Worm (Caenorhabditis elegans) whole organism, late embryonic: ENCODE data around the gene R03H10.6.

ENCODE experiments used
- C08G9.2 ChIP-seq: sonication (generic microtip); optimal IDR thresholded peaks from 2 replicates; lab custom pipeline; 2016; ENCODE audit warnings: mild to moderate bottlenecking, missing genetic modification characterization, moderate library complexity, missing compliant biosample characterization
- F13H6.1 ChIP-seq: sonication (generic microtip); optimal IDR thresholded peaks from 2 replicates; lab custom pipeline; 2016; ENCODE audit warnings: missing genetic modification characterization, missing compliant biosample characterization
- K02D7.2 ChIP-seq: sonication (generic microtip); optimal IDR thresholded peaks from 2 replicates; lab custom pipeline; 2017; ENCODE audit warnings: mild to moderate bottlenecking, missing genetic modification characterization, missing compliant biosample characterization
- K09A11.1 ChIP-seq: sonication (generic microtip); optimal IDR thresholded peaks from 2 replicates; lab custom pipeline; 2017; ENCODE audit warnings: antibody characterized with exemption, mild to moderate bottlenecking, missing genetic modification characterization, missing compliant biosample characterization; ENCODE audit not compliant: insufficient read depth
- ahr-1 ChIP-seq: sonication (generic microtip); optimal IDR thresholded peaks from 2 replicates; lab custom pipeline; 2016; ENCODE audit warnings: missing genetic modification characterization, missing compliant biosample characterization
- ceh-18 ChIP-seq: sonication (generic microtip); optimal IDR thresholded peaks from 2 replicates; lab custom pipeline; 2016; ENCODE audit warnings: missing genetic modification characterization, missing compliant biosample characterization
- ceh-2 ChIP-seq: sonication (generic microtip); optimal IDR thresholded peaks from 2 replicates; lab custom pipeline; 2016; ENCODE audit warnings: missing genotype, missing genetic modification characterization, missing compliant biosample characterization
- ceh-24 ChIP-seq: sonication (generic microtip); optimal IDR thresholded peaks from 2 replicates; lab custom pipeline; 2016; ENCODE audit warnings: mild to moderate bottlenecking, missing genetic modification characterization, missing compliant biosample characterization
- ceh-30 ChIP-seq: fragments of 150-350 bp; optimal IDR thresholded peaks from 2 replicates; lab custom pipeline; 2014; ENCODE audit warnings: missing biosample characterization, missing genetic modification characterization
- ceh-45 ChIP-seq: fragments of 200-800 bp; sonication (Bioruptor generic); IDR thresholded peaks from 2 replicates; pipeline ENCODE4 v1.3.6; 2022; ENCODE audit warnings: missing genetic modification reagents, missing genetic modification characterization, missing compliant biosample characterization
- ceh-6 ChIP-seq: fragments of 200-800 bp; sonication (Bioruptor generic); optimal IDR thresholded peaks from 2 replicates; lab custom pipeline; 2018; ENCODE audit warnings: mild to moderate bottlenecking, missing genetic modification characterization, missing compliant biosample characterization
- ceh-9 ChIP-seq: sonication (generic microtip); optimal IDR thresholded peaks from 2 replicates; lab custom pipeline; 2016; ENCODE audit warnings: mild to moderate bottlenecking, missing genetic modification characterization, inconsistent platforms, missing compliant biosample characterization
- dmd-4 ChIP-seq: sonication (generic microtip); optimal IDR thresholded peaks from 2 replicates; lab custom pipeline; 2016; ENCODE audit warnings: borderline replicate concordance, missing genetic modification characterization, missing compliant biosample characterization
- elt-2 ChIP-seq: sonication (generic microtip); optimal IDR thresholded peaks from 2 replicates; lab custom pipeline; 2016; ENCODE audit warnings: missing genetic modification reagents, missing genetic modification characterization, missing compliant biosample characterization
- elt-4 ChIP-seq: sonication (generic microtip); optimal IDR thresholded peaks from 2 replicates; lab custom pipeline; 2016; ENCODE audit warnings: missing genetic modification characterization, missing compliant biosample characterization
- ets-4 ChIP-seq: sonication (generic microtip); optimal IDR thresholded peaks from 2 replicates; lab custom pipeline; 2016; ENCODE audit warnings: missing genetic modification characterization, missing compliant biosample characterization
- eyg-1 ChIP-seq: sonication (generic microtip); optimal IDR thresholded peaks from 2 replicates; lab custom pipeline; 2016; ENCODE audit warnings: missing genotype, missing genetic modification characterization, missing compliant biosample characterization
- hlh-13 ChIP-seq: fragments of 200-800 bp; sonication (Bioruptor generic); optimal IDR thresholded peaks from 2 replicates; lab custom pipeline; 2018; ENCODE audit warnings: mild to moderate bottlenecking, missing genetic modification characterization, missing compliant biosample characterization
- hlh-15 ChIP-seq: sonication (generic microtip); optimal IDR thresholded peaks from 2 replicates; lab custom pipeline; 2016; ENCODE audit warnings: missing genetic modification characterization, missing compliant biosample characterization
- hlh-8 ChIP-seq: sonication (generic microtip); optimal IDR thresholded peaks from 2 replicates; lab custom pipeline; 2016; ENCODE audit warnings: missing genotype, missing genetic modification characterization, missing compliant biosample characterization
- lim-6 ChIP-seq: sonication (generic microtip); optimal IDR thresholded peaks from 2 replicates; lab custom pipeline; 2016; ENCODE audit warnings: missing genetic modification characterization, missing compliant biosample characterization
- mec-3 ChIP-seq: sonication (generic microtip); optimal IDR thresholded peaks from 2 replicates; lab custom pipeline; 2016; ENCODE audit warnings: borderline replicate concordance, missing genetic modification characterization, missing compliant biosample characterization
- nfya-1 ChIP-seq: sonication (generic microtip); optimal IDR thresholded peaks from 2 replicates; lab custom pipeline; 2017; ENCODE audit warnings: missing genetic modification characterization, mild to moderate bottlenecking, missing compliant biosample characterization, antibody characterized with exemption, moderate library complexity
- pag-3 ChIP-seq: sonication (generic microtip); optimal IDR thresholded peaks from 2 replicates; lab custom pipeline; 2016; ENCODE audit warnings: missing compliant biosample characterization, missing genetic modification characterization, borderline replicate concordance
- pat-9 ChIP-seq: fragments of 200-800 bp; sonication (Bioruptor generic); optimal IDR thresholded peaks from 2 replicates; lab custom pipeline; 2018; ENCODE audit warnings: mild to moderate bottlenecking, missing genetic modification characterization, moderate library complexity, missing compliant biosample characterization
- pha-2 ChIP-seq: sonication (generic microtip); optimal IDR thresholded peaks from 2 replicates; lab custom pipeline; 2017; ENCODE audit warnings: mild to moderate bottlenecking, missing genetic modification characterization, missing compliant biosample characterization
- pqm-1 ChIP-seq: sonication (generic microtip); optimal IDR thresholded peaks from 2 replicates; lab custom pipeline; 2016; ENCODE audit warnings: missing genetic modification characterization, missing compliant biosample characterization
- pros-1 ChIP-seq: fragments of 150-350 bp; optimal IDR thresholded peaks from 2 replicates; lab custom pipeline; 2014; ENCODE audit warnings: missing biosample characterization, missing genetic modification reagents, missing genetic modification characterization
- rnt-1 ChIP-seq: sonication (generic microtip); optimal IDR thresholded peaks from 2 replicates; lab custom pipeline; 2016; ENCODE audit warnings: missing genetic modification characterization, missing compliant biosample characterization
- sdc-2 ChIP-seq: sonication (generic microtip); optimal IDR thresholded peaks from 2 replicates; lab custom pipeline; 2016; ENCODE audit warnings: missing genotype, missing genetic modification characterization, missing compliant biosample characterization
- sox-2 ChIP-seq: fragments of 200-800 bp; sonication (Bioruptor generic); IDR thresholded peaks from 2 replicates; pipeline ENCODE4 v1.3.6; 2022; ENCODE audit warnings: missing genetic modification reagents, missing genetic modification characterization, missing compliant biosample characterization
- sox-4 ChIP-seq: sonication (generic microtip); optimal IDR thresholded peaks from 2 replicates; lab custom pipeline; 2017; ENCODE audit warnings: mild to moderate bottlenecking, missing genetic modification characterization, inconsistent platforms, missing compliant biosample characterization
- tbx-2 ChIP-seq: sonication (generic microtip); optimal IDR thresholded peaks from 2 replicates; lab custom pipeline; 2016; ENCODE audit warnings: missing genetic modification characterization, missing compliant biosample characterization
- tbx-7 ChIP-seq: sonication (generic microtip); optimal IDR thresholded peaks from 2 replicates; lab custom pipeline; 2016; ENCODE audit warnings: missing genotype, missing genetic modification characterization, missing compliant biosample characterization
- ttx-3 ChIP-seq: sonication (generic microtip); optimal IDR thresholded peaks from 2 replicates; lab custom pipeline; 2016; ENCODE audit warnings: missing genetic modification reagents, missing genetic modification characterization, missing compliant biosample characterization
- unc-3 ChIP-seq, 2 experiments: fragments of 200-800 bp in 1 of 2; sonication (Bioruptor generic) in 1 of 2; sonication (generic microtip) in 1 of 2; conservative IDR thresholded peaks in 1 of 2; optimal IDR thresholded peaks in 1 of 2; 2 replicates each; pipeline versions ENCODE4 v1.3.6 to Lab custom; 2016 to 2022; ENCODE audit warnings: missing compliant biosample characterization in 2 of 2, missing genetic modification characterization in 2 of 2, missing genetic modification reagents in 1 of 2
- zip-5 ChIP-seq: sonication (generic microtip); optimal IDR thresholded peaks from 2 replicates; lab custom pipeline; 2016; ENCODE audit warnings: missing genetic modification characterization, missing compliant biosample characterization
- ztf-16 ChIP-seq: sonication (generic microtip); optimal IDR thresholded peaks from 2 replicates; lab custom pipeline; 2017; ENCODE audit warnings: missing genetic modification characterization, missing compliant biosample characterization

R03H10.6 gene

DNA sequence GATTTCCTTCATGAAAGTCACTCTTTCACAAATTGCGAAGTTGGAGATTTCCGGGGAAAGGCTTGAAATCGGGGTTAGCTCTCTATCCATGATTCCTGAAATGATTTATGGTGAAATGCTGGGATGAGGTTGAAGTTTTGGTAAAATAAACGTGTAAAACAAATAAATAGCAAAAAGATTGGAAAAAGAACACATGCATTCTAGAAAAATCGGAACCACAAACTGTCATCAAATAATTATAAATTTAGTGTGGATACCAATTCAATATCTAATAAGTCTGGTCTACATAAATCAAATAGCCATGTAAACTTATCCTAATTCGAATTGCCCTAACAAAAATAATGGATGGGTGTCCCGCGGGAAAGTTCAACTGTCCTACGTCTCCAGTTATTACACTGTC lies at the start of gene R03H10.6:
Gene R03H10.6 (minus strand): TSS at position 101 of the 400 bp plus-strand sequence.
- TF ChIP-seq rnt-1 = no peak
- TF ChIP-seq mec-3 (tag; lab: Kevin White, UChicago) = no peak
- no peak for TF ChIP-seq pag-3
- no peak for TF ChIP-seq pat-9 (tag; lab: Kevin White, UChicago)
- TF ChIP-seq elt-4 (tag; lab: Kevin White, UChicago) = no peak
- no peak for TF ChIP-seq pha-2 (tag; lab: Kevin White, UChicago)
- no peak for TF ChIP-seq sdc-2 (tag; lab: Kevin White, UChicago)
- no peak for TF ChIP-seq ahr-1 (tag; lab: Kevin White, UChicago)
- TF ChIP-seq sox-4 (tag; lab: Kevin White, UChicago) = no peak
- TF ChIP-seq unc-3 (GFP tag; conservative IDR thresholded peaks at IDR 0.05; lab: Robert Waterston, UW) = no peak
- TF ChIP-seq unc-3 (tag; optimal IDR thresholded peaks at IDR 0.05; lab: Kevin White, UChicago) = no peak
- no peak for TF ChIP-seq ceh-9 (tag; lab: Kevin White, UChicago)

DNA sequence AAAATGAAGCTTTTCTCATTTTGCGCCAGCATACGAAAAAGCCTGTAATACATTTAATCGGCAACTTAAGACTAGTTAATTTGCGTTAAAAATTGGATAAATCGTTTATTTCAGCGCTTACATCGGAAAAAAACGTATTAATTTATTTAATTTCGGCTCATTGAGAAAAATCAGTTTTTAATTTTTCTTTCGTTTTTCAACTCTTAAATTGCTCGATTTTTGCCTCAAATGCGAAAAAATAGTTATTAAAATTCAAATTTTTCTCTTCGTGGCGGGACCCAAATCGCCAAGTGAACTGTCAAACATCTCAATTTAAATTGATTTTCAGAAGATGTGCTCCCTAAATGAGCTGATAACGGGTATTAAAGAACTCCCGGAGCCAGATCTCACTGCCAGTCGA lies 49.7 kb upstream of the R03H10.6 start, which contains the start of gene C16A11.5:
Gene C16A11.5 (plus strand): TSS at position 323 of the 400 bp plus-strand sequence.
- TF ChIP-seq hlh-13 (GFP tag; lab: Kevin White, UChicago) (no peak), pros-1 (tag; lab: Kevin White, UChicago) (no peak), rnt-1 (no peak), pag-3 (no peak), tbx-2 (no peak), ceh-45 (GFP tag; lab: Robert Waterston, UW) (no peak), hlh-8 (no peak), pqm-1 (tag; lab: Kevin White, UChicago) (no peak)

DNA sequence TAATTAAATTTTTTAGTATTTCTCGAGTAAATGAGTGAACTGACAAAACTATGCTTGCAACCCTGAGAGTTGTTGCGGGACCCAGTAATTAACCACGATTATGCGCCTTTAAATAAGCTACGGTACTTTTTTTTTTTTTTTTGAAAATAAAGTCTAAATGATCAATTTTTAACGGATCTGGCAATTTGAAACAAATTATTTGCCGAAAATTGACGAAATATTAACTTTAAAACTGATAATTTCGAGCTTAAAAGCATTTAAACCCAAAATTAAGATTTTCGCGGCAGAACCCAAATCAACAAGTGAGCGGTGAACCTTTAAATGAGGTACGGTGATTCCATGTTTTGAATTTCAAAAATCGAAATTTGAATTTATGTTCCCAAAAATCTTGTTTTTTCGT lies 49.2 kb upstream of the R03H10.6 start:
- TF ChIP-seq hlh-15 (tag; lab: Kevin White, UChicago) = no peak
- no peak for TF ChIP-seq hlh-8
- TF ChIP-seq C08G9.2 (tag; lab: Kevin White, UChicago) = no peak
- TF ChIP-seq sox-2 (GFP tag; lab: Robert Waterston, UW) = no peak
- TF ChIP-seq K09A11.1 (tag; lab: Kevin White, UChicago) = no peak
- TF ChIP-seq dmd-4 (tag; lab: Kevin White, UChicago) = no peak
- TF ChIP-seq pat-9 (tag; lab: Kevin White, UChicago) = no peak
- TF ChIP-seq F13H6.1 (tag; lab: Kevin White, UChicago) = no peak
- no peak for TF ChIP-seq ttx-3 (tag; lab: Kevin White, UChicago)
- no peak for TF ChIP-seq zip-5
- TF ChIP-seq ceh-24 (tag; lab: Kevin White, UChicago) = no peak
- no peak for TF ChIP-seq tbx-7 (tag; lab: Kevin White, UChicago)
- no peak for TF ChIP-seq pha-2 (tag; lab: Kevin White, UChicago)
- no peak for TF ChIP-seq nfya-1 (tag; lab: Kevin White, UChicago)
- no peak for TF ChIP-seq ceh-9 (tag; lab: Kevin White, UChicago)
- no peak for TF ChIP-seq ztf-16 (tag; lab: Kevin White, UChicago)
- TF ChIP-seq lim-6 = no peak
- TF ChIP-seq ceh-45 (GFP tag; lab: Robert Waterston, UW) = no peak
- no peak for TF ChIP-seq ceh-18 (tag; lab: Kevin White, UChicago)
- no peak for TF ChIP-seq ets-4 (tag; lab: Kevin White, UChicago)

ce11 chrII:4219062-4219461 lies 45.8 kb upstream of the R03H10.6 start, which contains the start of gene F31D5.1:
Gene F31D5.1 (plus strand): TSS chrII:4219362.
- TF ChIP-seq ceh-30 (tag; lab: Kevin White, UChicago) (no peak), mec-3 (tag; lab: Kevin White, UChicago) (no peak), pha-2 (tag; lab: Kevin White, UChicago) (no peak), ceh-18 (tag; lab: Kevin White, UChicago) (no peak), C08G9.2 (tag; lab: Kevin White, UChicago) (no peak), ceh-2 (no peak), K02D7.2 (no peak), ceh-6 (GFP tag; lab: Kevin White, UChicago) (no peak), elt-4 (tag; lab: Kevin White, UChicago) (no peak), elt-2 (tag; lab: Kevin White, UChicago) (no peak), eyg-1 (tag; lab: Kevin White, UChicago) (no peak)
